Fruit fly (Drosophila melanogaster) whole organism, embryonic: ENCODE results near the gene blp.

Source experiments
- Ada2b ChIP-seq: fragments of 200-800 bp; sonication (Bioruptor generic); IDR thresholded peaks from 2 replicates; pipeline ENCODE4 v1.3.6; 2022; ENCODE audit warnings: missing biosample characterization, missing genetic modification characterization
- Antp ChIP-seq: fragments of 200-800 bp; sonication (Bioruptor generic); optimal IDR thresholded peaks from 3 replicates; lab custom pipeline; 2016; ENCODE audit warnings: missing biosample characterization, missing genetic modification characterization
- Bteb2 ChIP-seq: fragments of 200-800 bp; sonication (Bioruptor generic); optimal IDR thresholded peaks from 2 replicates; lab custom pipeline; 2016; ENCODE audit warnings: missing biosample characterization, missing genetic modification characterization
- CG10543 ChIP-seq: fragments of 200-800 bp; sonication (Bioruptor generic); optimal IDR thresholded peaks from 3 replicates; lab custom pipeline; 2017; ENCODE audit warnings: missing biosample characterization, mild to moderate bottlenecking, missing genetic modification characterization, moderate library complexity
- CG10654 ChIP-seq: fragments of 200-800 bp; sonication (Bioruptor generic); optimal IDR thresholded peaks from 2 replicates; lab custom pipeline; 2016; ENCODE audit warnings: missing biosample characterization, missing genetic modification characterization
- CG11695 ChIP-seq: fragments of 200-800 bp; sonication (Bioruptor generic); IDR thresholded peaks from 3 replicates; pipeline ENCODE4 v1.3.6; 2022; ENCODE audit warnings: missing biosample characterization, missing genetic modification characterization
- CG12155 ChIP-seq: fragments of 200-800 bp; sonication (Bioruptor generic); optimal IDR thresholded peaks from 3 replicates; lab custom pipeline; 2016; ENCODE audit warnings: missing biosample characterization, missing genetic modification characterization
- CG1233 ChIP-seq: fragments of 200-800 bp; sonication (Bioruptor generic); optimal IDR thresholded peaks from 4 replicates; lab custom pipeline; 2018; ENCODE audit warnings: missing biosample characterization, mild to moderate bottlenecking, missing genetic modification characterization
- CG12391 ChIP-seq: fragments of 200-800 bp; sonication (Bioruptor generic); optimal IDR thresholded peaks from 3 replicates; lab custom pipeline; 2018; ENCODE audit warnings: missing biosample characterization, mild to moderate bottlenecking, missing genetic modification characterization, moderate library complexity
- CG15073 ChIP-seq: fragments of 200-800 bp; sonication (Bioruptor generic); optimal IDR thresholded peaks from 2 replicates; lab custom pipeline; 2016; ENCODE audit warnings: missing biosample characterization, missing genetic modification characterization
- CG15479 ChIP-seq: fragments of 200-800 bp; sonication (Bioruptor generic); optimal IDR thresholded peaks from 3 replicates; lab custom pipeline; 2019; ENCODE audit warnings: missing biosample characterization, mild to moderate bottlenecking, missing genetic modification characterization, moderate library complexity
- CG18599 ChIP-seq: fragments of 200-800 bp; sonication (Bioruptor generic); optimal IDR thresholded peaks from 3 replicates; lab custom pipeline; 2017; ENCODE audit warnings: missing biosample characterization, missing genetic modification characterization, mild to moderate bottlenecking, moderate library complexity, missing genetic modification reagents
- CG31441 ChIP-seq: fragments of 200-800 bp; sonication (Bioruptor generic); IDR thresholded peaks from 2 replicates; pipeline ENCODE4 v1.3.6; 2022; ENCODE audit warnings: missing biosample characterization, missing genetic modification characterization
- CG3163 ChIP-seq: fragments of 200-800 bp; sonication (Bioruptor generic); optimal IDR thresholded peaks from 3 replicates; lab custom pipeline; 2016; ENCODE audit warnings: missing biosample characterization, missing genetic modification characterization
- CG3995 ChIP-seq: fragments of 200-800 bp; sonication (Bioruptor generic); optimal IDR thresholded peaks from 3 replicates; lab custom pipeline; 2016; ENCODE audit warnings: missing biosample characterization, missing genetic modification characterization
- CG4854 ChIP-seq: fragments of 200-800 bp; sonication (Bioruptor generic); optimal IDR thresholded peaks from 2 replicates; lab custom pipeline; 2016; ENCODE audit warnings: missing biosample characterization, missing genetic modification characterization, inconsistent platforms
- CG5245 ChIP-seq: fragments of 200-800 bp; sonication (Bioruptor generic); optimal IDR thresholded peaks from 3 replicates; lab custom pipeline; 2016; ENCODE audit warnings: missing biosample characterization, missing genetic modification characterization
- CG6654 ChIP-seq: fragments of 200-800 bp; sonication (Bioruptor generic); optimal IDR thresholded peaks from 2 replicates; lab custom pipeline; 2017; ENCODE audit warnings: missing biosample characterization, mild to moderate bottlenecking, missing genetic modification characterization
- CG7786 ChIP-seq: fragments of 200-800 bp; sonication (Bioruptor generic); optimal IDR thresholded peaks from 2 replicates; lab custom pipeline; 2016; ENCODE audit warnings: missing biosample characterization, missing genetic modification characterization
- CG8944 ChIP-seq: fragments of 200-800 bp; sonication (Bioruptor generic); optimal IDR thresholded peaks from 3 replicates; lab custom pipeline; 2016; ENCODE audit warnings: missing biosample characterization, missing genetic modification characterization
- CG9876 ChIP-seq: fragments of 200-800 bp; sonication (Bioruptor generic); optimal IDR thresholded peaks from 2 replicates; lab custom pipeline; 2016; ENCODE audit warnings: missing biosample characterization, missing genetic modification characterization
- CrebB ChIP-seq: fragments of 200-800 bp; sonication (Bioruptor generic); optimal IDR thresholded peaks from 3 replicates; lab custom pipeline; 2018; ENCODE audit warnings: missing biosample characterization, mild to moderate bottlenecking, missing genetic modification characterization
- D19A ChIP-seq: fragments of 200-800 bp; optimal IDR thresholded peaks from 3 replicates; lab custom pipeline; 2019; ENCODE audit warnings: missing biosample characterization, mild to moderate bottlenecking, missing genetic modification characterization, moderate library complexity
- E2f2 ChIP-seq: fragments of 200-800 bp; sonication (Bioruptor generic); IDR thresholded peaks from 2 replicates; pipeline ENCODE4 v1.3.6; 2022; ENCODE audit warnings: missing biosample characterization, missing genetic modification characterization
- Gsc ChIP-seq: fragments of 200-800 bp; sonication (Bioruptor generic); IDR thresholded peaks from 2 replicates; pipeline ENCODE4 v1.3.6; 2022; ENCODE audit warnings: missing biosample characterization, missing genetic modification characterization
- HmgD ChIP-seq: fragments of 200-800 bp; sonication (Bioruptor generic); optimal IDR thresholded peaks from 3 replicates; lab custom pipeline; 2016; ENCODE audit warnings: missing biosample characterization, missing genetic modification characterization
- Max ChIP-seq: fragments of 200-800 bp; sonication (Bioruptor generic); optimal IDR thresholded peaks from 2 replicates; lab custom pipeline; 2016; ENCODE audit warnings: missing biosample characterization, mild to moderate bottlenecking, missing genetic modification characterization
- Mrtf ChIP-seq: fragments of 200-800 bp; sonication (Bioruptor generic); IDR thresholded peaks from 3 replicates; pipeline ENCODE4 v1.3.6; 2022; ENCODE audit warnings: missing biosample characterization, missing genetic modification characterization
- Ravus ChIP-seq: fragments of 200-800 bp; sonication (Bioruptor generic); IDR thresholded peaks from 2 replicates; pipeline ENCODE4 v1.3.6; 2022; ENCODE audit warnings: missing biosample characterization, missing genetic modification characterization
- Trl ChIP-seq, 3 experiments: fragments of >200 bp in 2 of 3; fragments of 200-800 bp in 1 of 3; sonication (Bioruptor generic) in 1 of 3; optimal IDR thresholded peaks; 2 replicates in 1 of 3; 3 replicates in 2 of 3; lab custom pipeline; 2016 to 2017; ENCODE audit warnings: missing biosample characterization in 1 of 3, missing genetic modification characterization in 1 of 3
- ash1 ChIP-seq: fragments of 200-800 bp; sonication (Bioruptor generic); optimal IDR thresholded peaks from 2 replicates; lab custom pipeline; 2018; ENCODE audit warnings: missing biosample characterization, mild to moderate bottlenecking, missing genetic modification characterization
- cato ChIP-seq: fragments of 200-800 bp; sonication (Bioruptor generic); optimal IDR thresholded peaks from 2 replicates; lab custom pipeline; 2016; ENCODE audit warnings: missing biosample characterization, missing genetic modification characterization, borderline replicate concordance
- chif ChIP-seq, 2 experiments: fragments of 200-800 bp; sonication (Bioruptor generic); optimal IDR thresholded peaks; 3 replicates each; lab custom pipeline; 2016; ENCODE audit warnings: missing biosample characterization in 2 of 2, missing genetic modification characterization in 2 of 2
- ci ChIP-seq: fragments of 200-800 bp; sonication (Bioruptor generic); IDR thresholded peaks from 3 replicates; pipeline ENCODE4 v1.3.6; 2022; ENCODE audit warnings: missing biosample characterization, missing genetic modification characterization
- dimm ChIP-seq: fragments of 200-800 bp; sonication (Bioruptor generic); IDR thresholded peaks from 2 replicates; pipeline ENCODE4 v1.3.6; 2022; ENCODE audit warnings: missing biosample characterization, missing genetic modification characterization
- ewg ChIP-seq: fragments of 200-800 bp; sonication (Bioruptor generic); optimal IDR thresholded peaks from 3 replicates; lab custom pipeline; 2017; ENCODE audit warnings: mild to moderate bottlenecking, missing biosample characterization, missing genetic modification reagents, missing genetic modification characterization
- fd3F ChIP-seq: fragments of 200-800 bp; sonication (Bioruptor generic); optimal IDR thresholded peaks from 2 replicates; lab custom pipeline; 2018; ENCODE audit warnings: missing biosample characterization, mild to moderate bottlenecking, missing genetic modification characterization, moderate library complexity
- gro ChIP-seq: fragments of 200-800 bp; sonication (Bioruptor generic); optimal IDR thresholded peaks from 2 replicates; lab custom pipeline; 2016; ENCODE audit warnings: missing biosample characterization, missing genetic modification characterization
- hbn ChIP-seq: fragments of 200-800 bp; sonication (Bioruptor generic); IDR thresholded peaks from 2 replicates; pipeline ENCODE4 v1.3.6; 2022; ENCODE audit warnings: missing biosample characterization, missing genetic modification characterization; ENCODE audit not compliant: partially characterized antibody
- kah ChIP-seq: fragments of 200-800 bp; sonication (Bioruptor generic); optimal IDR thresholded peaks from 2 replicates; lab custom pipeline; 2018; ENCODE audit warnings: missing biosample characterization, mild to moderate bottlenecking, missing genetic modification characterization
- kni ChIP-seq: fragments of 200-800 bp; sonication (Bioruptor generic); optimal IDR thresholded peaks from 3 replicates; lab custom pipeline; 2017; ENCODE audit warnings: mild to moderate bottlenecking, missing biosample characterization, missing genetic modification reagents, missing genetic modification characterization
- mam ChIP-seq: fragments of 200-800 bp; sonication (Bioruptor generic); optimal IDR thresholded peaks from 3 replicates; lab custom pipeline; 2016; ENCODE audit warnings: missing biosample characterization, missing genetic modification characterization
- row ChIP-seq: fragments of 200-800 bp; sonication (Bioruptor generic); IDR thresholded peaks from 3 replicates; pipeline ENCODE4 v1.3.6; 2022; ENCODE audit warnings: missing biosample characterization, missing genetic modification characterization
- salm ChIP-seq: fragments of 200-800 bp; sonication (Bioruptor generic); optimal IDR thresholded peaks from 2 replicates; lab custom pipeline; 2018; ENCODE audit warnings: missing biosample characterization, mild to moderate bottlenecking, missing genetic modification characterization
- sc ChIP-seq, 3 experiments: fragments of >200 bp in 2 of 3; fragments of 200-800 bp in 1 of 3; sonication (Bioruptor generic) in 1 of 3; optimal IDR thresholded peaks; 2 replicates in 2 of 3; 3 replicates in 1 of 3; lab custom pipeline; 2017; ENCODE audit warnings: mild to moderate bottlenecking in 1 of 3, missing biosample characterization in 1 of 3, missing genetic modification characterization in 1 of 3, missing genetic modification reagents in 1 of 3
- sim ChIP-seq: fragments of 200-800 bp; sonication (Bioruptor generic); IDR thresholded peaks from 2 replicates; pipeline ENCODE4 v1.3.6; 2022; ENCODE audit warnings: missing biosample characterization, missing genetic modification characterization
- sqz ChIP-seq: fragments of 200-800 bp; sonication (Bioruptor generic); optimal IDR thresholded peaks from 3 replicates; lab custom pipeline; 2018; ENCODE audit warnings: missing biosample characterization, mild to moderate bottlenecking, missing genetic modification characterization
- vfl ChIP-seq: fragments of 200-800 bp; sonication (Bioruptor generic); optimal IDR thresholded peaks from 2 replicates; lab custom pipeline; 2016; ENCODE audit warnings: missing biosample characterization, missing genetic modification characterization
- vvl ChIP-seq: fragments of 200-800 bp; sonication (Bioruptor generic); IDR thresholded peaks from 2 replicates; pipeline ENCODE4 v1.3.6; 2022; ENCODE audit warnings: missing biosample characterization, missing genetic modification characterization

Gene blp

DNA sequence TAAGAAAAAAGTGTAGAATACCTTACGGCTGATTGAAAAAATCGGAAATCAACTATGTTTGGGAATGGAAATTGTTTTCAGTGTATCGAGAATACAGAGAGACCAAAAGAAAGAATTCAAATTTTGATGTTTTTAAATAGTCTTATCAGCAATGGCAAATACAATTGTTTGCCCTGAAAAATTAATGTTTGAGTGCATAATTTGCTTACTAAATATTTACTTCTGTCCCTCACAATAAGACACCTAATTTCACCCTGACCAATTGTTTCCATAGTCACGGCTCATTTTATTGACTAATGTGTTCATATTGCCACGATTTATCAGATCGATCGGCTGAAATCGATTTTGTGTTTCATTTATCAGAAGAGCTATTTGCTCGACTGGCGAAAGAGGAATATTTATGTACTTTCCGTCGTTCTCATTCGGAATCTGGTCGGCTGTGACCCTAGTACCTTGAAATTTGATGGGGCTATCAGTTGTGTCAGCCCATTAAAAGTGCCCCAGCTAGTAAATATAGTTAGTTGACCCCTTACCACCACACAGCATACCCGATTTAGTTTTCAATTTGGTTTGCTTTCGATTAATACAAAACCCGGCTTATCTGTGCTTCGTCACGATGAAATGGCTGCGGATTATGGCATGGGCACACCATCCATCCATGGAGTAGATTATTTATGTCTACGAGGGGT is 50.0 kb downstream of the blp start (continued):
- TF ChIP-seq CG10543 (GFP tag; lab: Kevin White, UChicago) (no peak), mam (no peak), CG3995 (GFP tag; lab: Kevin White, UChicago) (no peak), CG12391 (tag; lab: Kevin White, UChicago) (peak; percentile 52), chif (GFP tag; optimal IDR thresholded peaks at IDR 0.05; lab: Kevin White, UChicago) (no peak), CG18599 (GFP tag; lab: Kevin White, UChicago) (peak; percentile 8), Max (GFP tag; lab: Kevin White, UChicago) (peak; percentile 19), CrebB (tag; lab: Kevin White, UChicago) (peak; percentile 22), CG1233 (GFP tag; lab: Kevin White, UChicago) (peak; percentile 31), Ada2b (GFP tag; lab: Robert Waterston, UW) (no peak), Ravus (GFP tag; lab: Robert Waterston, UW) (no peak), CG4854 (GFP tag; lab: Kevin White, UChicago) (no peak), CG3163 (GFP tag; lab: Kevin White, UChicago) (no peak), dimm (GFP tag; lab: Robert Waterston, UW) (no peak), sc (optimal IDR thresholded peaks at IDR 0.05; lab: Kevin White, UChicago) (no peak), sc (GFP tag; optimal IDR thresholded peaks at IDR 0.05; lab: Kevin White, UChicago) (peak; percentile 16), vfl (GFP tag; lab: Kevin White, UChicago) (no peak), row (GFP tag; lab: Robert Waterston, UW) (no peak), gro (GFP tag; lab: Kevin White, UChicago) (no peak), CG9876 (GFP tag; lab: Kevin White, UChicago) (no peak), Bteb2 (GFP tag; lab: Kevin White, UChicago) (no peak), ewg (GFP tag; lab: Kevin White, UChicago) (no peak), HmgD (no peak), sqz (GFP tag; lab: Kevin White, UChicago) (no peak), sim (GFP tag; lab: Robert Waterston, UW) (no peak), hbn (no peak), CG6654 (GFP tag; lab: Kevin White, UChicago) (no peak), kah (GFP tag; lab: Kevin White, UChicago) (no peak), CG31441 (GFP tag; lab: Robert Waterston, UW) (peak; percentile 53; the same call in 1 of the 2 replicates), ash1 (GFP tag; lab: Kevin White, UChicago) (no peak), D19A (tag; lab: Kevin White, UChicago) (peak; percentile 41), CG8944 (no peak), ci (GFP tag; lab: Robert Waterston, UW) (peak; percentile 47; the same call in 1 of the 3 replicates), CG7786 (GFP tag; lab: Kevin White, UChicago) (no peak), kni (GFP tag; lab: Kevin White, UChicago) (peak; percentile 38), cato (GFP tag; lab: Kevin White, UChicago) (no peak), Gsc (GFP tag; lab: Robert Waterston, UW) (no peak), CG10654 (GFP tag; lab: Kevin White, UChicago) (no peak), CG12155 (GFP tag; lab: Kevin White, UChicago) (no peak), Trl (optimal IDR thresholded peaks at IDR 0.05; lab: Kevin White, UChicago) (no peak), Trl (GFP tag; optimal IDR thresholded peaks at IDR 0.05; lab: Kevin White, UChicago) (no peak), Mrtf (GFP tag; lab: Robert Waterston, UW) (no peak), vvl (GFP tag; lab: Robert Waterston, UW) (peak; percentile 26; the same call in 1 of the 2 replicates), CG11695 (0 out of 3 replicates have a peak, but pooled peaks have one; percentile 24), Antp (GFP tag; lab: Kevin White, UChicago) (no peak), E2f2 (GFP tag; lab: Robert Waterston, UW) (peak; percentile 25; the same call in 1 of the 2 replicates), CG15073 (GFP tag; lab: Kevin White, UChicago) (no peak), CG15479 (GFP tag; lab: Kevin White, UChicago) (no peak), salm (tag; lab: Kevin White, UChicago) (peak; percentile 64), CG5245 (GFP tag; lab: Kevin White, UChicago) (no peak), fd3F (GFP tag; lab: Kevin White, UChicago) (no peak)
